Worm (Caenorhabditis elegans) whole organism, L1 larva: Measurements from ENCODE around the gene tbc-10.

ENCODE experiments used
- dpl-1 ChIP-seq, 3 experiments: fragments of 150-350 bp in 2 of 3; sonication (generic microtip) in 1 of 3; optimal IDR thresholded peaks; 2 replicates each; lab custom pipeline; 2014 to 2017; ENCODE audit warnings: missing biosample characterization in 3 of 3, missing genetic modification characterization in 3 of 3, missing genetic modification reagents in 3 of 3
- egl-13 ChIP-seq: sonication (generic microtip); optimal IDR thresholded peaks from 2 replicates; lab custom pipeline; 2016; ENCODE audit warnings: missing genotype, missing genetic modification reagents, missing genetic modification characterization, missing compliant biosample characterization
- egl-27 ChIP-seq, 2 experiments: fragments of 150-350 bp in 1 of 2; sonication (generic microtip); optimal IDR thresholded peaks; 3 replicates each; lab custom pipeline; 2017 to 2018; ENCODE audit warnings: missing biosample characterization in 2 of 2, missing genetic modification characterization in 2 of 2, missing genetic modification reagents in 2 of 2
- fos-1 ChIP-seq: fragments of 150-350 bp; optimal IDR thresholded peaks from 2 replicates; lab custom pipeline; 2014; ENCODE audit warnings: missing biosample characterization, missing genetic modification characterization
- grh-1 ChIP-seq: fragments of 200-800 bp; sonication (Bioruptor generic); IDR thresholded peaks from 2 replicates; pipeline ENCODE4 v1.3.6; 2022; ENCODE audit warnings: missing genetic modification reagents, missing genetic modification characterization, missing compliant biosample characterization
- nhr-12 ChIP-seq: sonication (generic microtip); optimal IDR thresholded peaks from 2 replicates; lab custom pipeline; 2017; ENCODE audit warnings: missing biosample characterization, missing genetic modification characterization
- nhr-237 ChIP-seq: fragments of 150-350 bp; optimal IDR thresholded peaks from 2 replicates; lab custom pipeline; 2014; ENCODE audit warnings: missing biosample characterization, missing genetic modification characterization
- sup-37 ChIP-seq: fragments of 200-800 bp; sonication (Bioruptor generic); optimal IDR thresholded peaks from 2 replicates; lab custom pipeline; 2018; ENCODE audit warnings: mild to moderate bottlenecking, missing genetic modification characterization, missing compliant biosample characterization
- tlp-1 ChIP-seq: fragments of 150-350 bp; optimal IDR thresholded peaks from 2 replicates; lab custom pipeline; 2014; ENCODE audit warnings: missing biosample characterization, missing genetic modification characterization

DNA sequence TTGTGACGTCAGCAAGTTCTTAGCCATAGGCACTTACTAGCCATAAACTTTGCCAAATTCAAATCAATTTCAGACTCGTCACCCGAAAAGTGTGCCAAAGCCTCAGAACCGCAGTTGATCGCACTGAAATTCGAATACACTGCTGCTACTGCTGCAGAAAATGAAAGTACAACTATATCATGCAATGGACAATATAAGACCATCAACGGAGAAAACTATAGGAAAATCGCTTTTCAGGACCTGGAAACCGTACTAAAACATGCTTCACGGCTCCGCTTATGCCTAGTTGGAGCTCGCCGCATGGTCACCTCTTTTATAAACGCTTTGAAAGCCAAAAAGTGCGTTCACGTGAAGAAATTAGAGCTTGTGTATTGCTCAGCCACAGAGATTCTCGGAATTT, 44.5 kb upstream of the tbc-10 start, which contains the start of gene fbxa-22:
- no peak for TF ChIP-seq egl-27 (tag; optimal IDR thresholded peaks at IDR 0.05; lab: Kevin White, UChicago)
- TF ChIP-seq fos-1 (tag; lab: Kevin White, UChicago) = no peak
- no peak for TF ChIP-seq grh-1 (GFP tag; lab: Robert Waterston, UW)
- no peak for TF ChIP-seq nhr-237 (tag; lab: Kevin White, UChicago)
- no peak for TF ChIP-seq egl-13 (tag; lab: Kevin White, UChicago)
- no peak for TF ChIP-seq tlp-1
- no peak for TF ChIP-seq dpl-1 (GFP tag; optimal IDR thresholded peaks at IDR 0.05; lab: Kevin White, UChicago)
- no peak for TF ChIP-seq nhr-12 (tag; lab: Kevin White, UChicago)
- TF ChIP-seq sup-37 = no peak
